Worm (Caenorhabditis elegans): ENCODE measurements around the gene hmit-1.3.

DNA sequence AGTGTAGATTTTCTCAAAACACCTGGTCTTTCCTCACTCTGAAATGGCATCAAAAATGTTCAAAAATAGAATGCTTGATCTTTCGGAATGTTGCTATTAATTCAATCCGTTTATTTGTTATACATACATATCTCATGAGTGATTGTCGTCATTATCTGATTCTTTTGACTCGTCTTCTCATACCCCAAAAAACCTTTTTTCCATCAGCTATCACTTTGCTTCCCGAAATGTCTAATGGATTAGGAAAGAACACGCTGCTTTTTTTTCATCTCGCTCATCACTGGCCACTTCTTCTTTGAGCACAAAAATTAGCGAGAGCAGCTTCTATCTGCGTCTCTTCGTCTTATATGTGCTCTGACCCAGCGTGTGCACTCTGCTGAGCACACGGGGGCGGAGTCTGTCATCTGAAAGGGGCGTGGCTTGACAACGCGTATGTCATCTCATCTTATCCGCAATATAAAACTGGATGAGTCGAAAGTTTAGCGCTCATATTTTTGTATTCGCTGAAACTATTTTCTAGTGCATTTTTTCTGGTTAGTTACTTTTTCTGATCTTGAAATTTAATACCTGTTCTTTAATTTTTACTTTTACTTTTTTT is 45.5 kb upstream of the hmit-1.3 start:
- no peak for TF ChIP-seq him-1 (tag; optimal IDR thresholded peaks at IDR 0.05)
- TF ChIP-seq W03F9.2 (tag; optimal IDR thresholded peaks at IDR 0.05) = no peak
- no peak for TF ChIP-seq dao-5 (tag; optimal IDR thresholded peaks at IDR 0.05)

Data from whole organism, L4/young adult.